Fruit fly (Drosophila melanogaster) whole organism, embryonic: ENCODE measurements around the gene CG9672.

Experiments used
- CG4820 ChIP-seq: fragments of 200-800 bp; sonication (Bioruptor generic); optimal IDR thresholded peaks from 3 replicates; lab custom pipeline; 2016; ENCODE audit warnings: missing biosample characterization, missing genetic modification characterization
- Meics ChIP-seq: fragments of 200-800 bp; sonication (Bioruptor generic); optimal IDR thresholded peaks from 2 replicates; lab custom pipeline; 2017; ENCODE audit warnings: missing biosample characterization, mild to moderate bottlenecking, missing genetic modification characterization

DNA sequence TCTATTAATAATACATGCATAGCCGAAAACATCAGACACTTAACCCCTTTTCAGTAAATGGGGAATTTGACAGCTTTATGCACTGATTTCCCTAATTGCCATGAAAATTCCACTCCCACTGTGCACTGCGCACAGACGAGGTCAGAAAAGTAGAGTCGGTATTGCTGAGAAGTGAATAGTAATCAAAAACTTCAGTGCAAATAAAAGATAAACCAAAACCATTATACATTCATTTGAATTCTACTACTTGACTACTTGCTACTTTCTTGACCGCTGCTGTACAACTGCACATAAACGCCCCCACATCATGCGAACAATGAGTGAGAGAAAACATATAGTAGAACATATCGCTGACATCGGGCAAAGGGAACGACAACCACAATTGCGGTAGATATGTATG lies 15.2 kb downstream of the CG9672 start:
- peak; percentile 64 for TF ChIP-seq Meics
- peak; percentile 87 for TF ChIP-seq CG4820 (GFP tag; lab: Kevin White, UChicago)
